Worm (Caenorhabditis elegans) whole organism, L4/young adult: ENCODE measurements around the gene sek-6.

Experiments
- W03F9.2 ChIP-seq: fragments of 150-350 bp; optimal IDR thresholded peaks from 2 replicates; lab custom pipeline; 2014; ENCODE audit warnings: missing biosample characterization, missing genetic modification characterization
- dao-5 ChIP-seq: sonication (generic microtip); optimal IDR thresholded peaks from 2 replicates; lab custom pipeline; 2016; ENCODE audit warnings: missing genotype, missing genetic modification characterization, moderate library complexity, missing compliant biosample characterization
- him-1 ChIP-seq: sonication (generic microtip); optimal IDR thresholded peaks from 2 replicates; lab custom pipeline; 2016; ENCODE audit warnings: missing genotype, missing genetic modification reagents, missing genetic modification characterization, missing compliant biosample characterization

DNA sequence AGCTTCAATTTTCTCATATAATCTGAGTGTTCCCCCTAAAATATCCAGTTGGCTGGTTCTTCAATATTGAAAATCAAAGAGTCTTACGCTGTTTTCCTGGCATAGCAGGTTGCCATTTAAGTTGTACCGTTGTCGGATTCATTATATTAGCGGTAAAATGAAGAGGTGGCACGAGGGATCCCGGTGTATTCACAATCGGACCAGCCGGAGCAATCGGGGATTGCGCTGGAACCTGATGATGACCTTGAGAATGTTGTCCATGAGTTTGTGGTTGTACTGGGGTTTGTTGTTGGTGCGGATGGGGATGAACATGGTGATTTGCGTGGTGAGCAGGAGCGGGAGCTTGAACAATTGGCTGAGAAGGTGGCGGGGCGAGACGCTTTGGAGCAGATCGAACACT is 13.5 kb downstream of the sek-6 start:
- TF ChIP-seq W03F9.2 (no peak), him-1 (tag; lab: Kevin White, UChicago) (no peak), dao-5 (no peak)
